Fruit fly (Drosophila melanogaster) whole organism, embryonic: ENCODE data around the gene Sec10.
A peak's percentile ranks its signal among the peaks of the same experiment; 100 is the strongest.

Experiments
- Blimp-1 ChIP-seq: fragments of 200-800 bp; sonication (Bioruptor generic); optimal IDR thresholded peaks from 3 replicates; lab custom pipeline; 2018; ENCODE audit warnings: missing biosample characterization, missing genetic modification characterization, mild to moderate bottlenecking, moderate library complexity, missing genetic modification reagents
- CG10654 ChIP-seq: fragments of 200-800 bp; sonication (Bioruptor generic); optimal IDR thresholded peaks from 2 replicates; lab custom pipeline; 2016; ENCODE audit warnings: missing biosample characterization, missing genetic modification characterization
- CG11456 ChIP-seq: fragments of 200-800 bp; sonication (Bioruptor generic); IDR thresholded peaks from 3 replicates; pipeline ENCODE4 v1.3.6; 2022; ENCODE audit warnings: missing biosample characterization, missing genetic modification characterization
- CG11504 ChIP-seq: fragments of 200-800 bp; sonication (Bioruptor generic); optimal IDR thresholded peaks from 3 replicates; lab custom pipeline; 2019; ENCODE audit warnings: missing biosample characterization, mild to moderate bottlenecking, missing genetic modification characterization, moderate library complexity
- CG11723 ChIP-seq: fragments of 200-800 bp; sonication (Bioruptor generic); optimal IDR thresholded peaks from 2 replicates; lab custom pipeline; 2017; ENCODE audit warnings: missing biosample characterization, mild to moderate bottlenecking, missing genetic modification characterization
- CG12659 ChIP-seq: fragments of 200-800 bp; sonication (Bioruptor generic); optimal IDR thresholded peaks from 3 replicates; lab custom pipeline; 2017; ENCODE audit warnings: mild to moderate bottlenecking, missing biosample characterization, missing genetic modification reagents, missing genetic modification characterization
- CG13296 ChIP-seq: fragments of 200-800 bp; sonication (Bioruptor generic); optimal IDR thresholded peaks from 3 replicates; lab custom pipeline; 2018; ENCODE audit warnings: missing biosample characterization, mild to moderate bottlenecking, missing genetic modification characterization
- CG15514 ChIP-seq: fragments of 200-800 bp; sonication (Bioruptor generic); optimal IDR thresholded peaks from 3 replicates; lab custom pipeline; 2017; ENCODE audit warnings: missing biosample characterization, missing genetic modification characterization, mild to moderate bottlenecking, moderate library complexity, missing genetic modification reagents
- CG17385 ChIP-seq: fragments of 200-800 bp; sonication (Bioruptor generic); optimal IDR thresholded peaks from 3 replicates; lab custom pipeline; 2018; ENCODE audit warnings: missing biosample characterization, mild to moderate bottlenecking, missing genetic modification characterization
- CG17829 ChIP-seq: fragments of 200-800 bp; optimal IDR thresholded peaks from 2 replicates; lab custom pipeline; 2019; ENCODE audit warnings: missing biosample characterization, mild to moderate bottlenecking, missing genetic modification characterization, moderate library complexity
- CG18262 ChIP-seq: fragments of 200-800 bp; optimal IDR thresholded peaks from 3 replicates; lab custom pipeline; 2019; ENCODE audit warnings: missing biosample characterization, mild to moderate bottlenecking, missing genetic modification characterization, moderate library complexity
- CG18599 ChIP-seq: fragments of 200-800 bp; sonication (Bioruptor generic); optimal IDR thresholded peaks from 3 replicates; lab custom pipeline; 2017; ENCODE audit warnings: missing biosample characterization, missing genetic modification characterization, mild to moderate bottlenecking, moderate library complexity, missing genetic modification reagents
- CG2116 ChIP-seq: fragments of 200-800 bp; sonication (Bioruptor generic); optimal IDR thresholded peaks from 3 replicates; lab custom pipeline; 2018; ENCODE audit warnings: missing biosample characterization, mild to moderate bottlenecking, missing genetic modification characterization
- CG30403 ChIP-seq: fragments of 200-800 bp; sonication (Bioruptor generic); optimal IDR thresholded peaks from 3 replicates; lab custom pipeline; 2016; ENCODE audit warnings: missing biosample characterization, missing genetic modification characterization
- CG31441 ChIP-seq: fragments of 200-800 bp; sonication (Bioruptor generic); IDR thresholded peaks from 2 replicates; pipeline ENCODE4 v1.3.6; 2022; ENCODE audit warnings: missing biosample characterization, missing genetic modification characterization
- CG4854 ChIP-seq: fragments of 200-800 bp; sonication (Bioruptor generic); optimal IDR thresholded peaks from 2 replicates; lab custom pipeline; 2016; ENCODE audit warnings: missing biosample characterization, missing genetic modification characterization, inconsistent platforms
- CG5953 ChIP-seq: fragments of 200-800 bp; sonication (Bioruptor generic); IDR thresholded peaks from 2 replicates; pipeline ENCODE4 v1.3.6; 2022; ENCODE audit warnings: missing biosample characterization, missing genetic modification characterization
- CG9817 ChIP-seq: fragments of 200-800 bp; sonication (Bioruptor generic); optimal IDR thresholded peaks from 2 replicates; lab custom pipeline; 2018; ENCODE audit warnings: missing biosample characterization, mild to moderate bottlenecking, missing genetic modification characterization, moderate library complexity
- CHES-1-like ChIP-seq: fragments of 200-800 bp; sonication (Bioruptor generic); optimal IDR thresholded peaks from 2 replicates; lab custom pipeline; 2016; ENCODE audit warnings: missing biosample characterization, missing genetic modification characterization
- Chrac-16 ChIP-seq: fragments of 200-800 bp; sonication (Bioruptor generic); optimal IDR thresholded peaks from 3 replicates; lab custom pipeline; 2016; ENCODE audit warnings: missing biosample characterization, missing genetic modification characterization
- D19A ChIP-seq: fragments of 200-800 bp; optimal IDR thresholded peaks from 3 replicates; lab custom pipeline; 2019; ENCODE audit warnings: missing biosample characterization, mild to moderate bottlenecking, missing genetic modification characterization, moderate library complexity
- Dip2 ChIP-seq: fragments of 200-800 bp; sonication (Bioruptor generic); IDR thresholded peaks from 2 replicates; pipeline ENCODE4 v1.3.6; 2022; ENCODE audit warnings: missing biosample characterization, missing genetic modification characterization
- Dll ChIP-seq: fragments of 200-800 bp; sonication (Bioruptor generic); IDR thresholded peaks from 4 replicates; pipeline ENCODE4 v1.3.6; 2022; ENCODE audit warnings: missing biosample characterization, missing genetic modification characterization; ENCODE audit not compliant: partially characterized antibody
- Doc3 ChIP-seq: fragments of 200-800 bp; sonication (Bioruptor generic); IDR thresholded peaks from 3 replicates; pipeline ENCODE4 v1.3.6; 2022; ENCODE audit warnings: missing biosample characterization, missing genetic modification characterization; ENCODE audit not compliant: partially characterized antibody
- Dp ChIP-seq: fragments of 200-800 bp; sonication (Bioruptor generic); optimal IDR thresholded peaks from 2 replicates; lab custom pipeline; 2018; ENCODE audit warnings: missing biosample characterization, mild to moderate bottlenecking, missing genetic modification characterization, moderate library complexity
- E2f2 ChIP-seq: fragments of 200-800 bp; sonication (Bioruptor generic); IDR thresholded peaks from 2 replicates; pipeline ENCODE4 v1.3.6; 2022; ENCODE audit warnings: missing biosample characterization, missing genetic modification characterization
- Ets65A ChIP-seq: fragments of 200-800 bp; sonication (Bioruptor generic); peaks from one replicate; lab custom pipeline; 2016; ENCODE audit warnings: missing biosample characterization, missing genetic modification characterization
- Fer1 ChIP-seq: fragments of 200-800 bp; sonication (Bioruptor generic); optimal IDR thresholded peaks from 2 replicates; lab custom pipeline; 2017; ENCODE audit warnings: missing biosample characterization, mild to moderate bottlenecking, missing genetic modification characterization
- HLH3B ChIP-seq: fragments of 200-800 bp; sonication (Bioruptor generic); IDR thresholded peaks from 2 replicates; pipeline ENCODE4 v1.3.6; 2022; ENCODE audit warnings: missing biosample characterization, missing genetic modification characterization
- Hsf ChIP-seq: fragments of 200-800 bp; sonication (Bioruptor generic); optimal IDR thresholded peaks from 3 replicates; lab custom pipeline; 2016; ENCODE audit warnings: missing biosample characterization, missing genetic modification characterization
- Kr ChIP-seq: fragments of 200-800 bp; sonication (Bioruptor generic); optimal IDR thresholded peaks from 2 replicates; lab custom pipeline; 2017; ENCODE audit warnings: missing biosample characterization, mild to moderate bottlenecking, missing genetic modification characterization
- Meics ChIP-seq: fragments of 200-800 bp; sonication (Bioruptor generic); optimal IDR thresholded peaks from 2 replicates; lab custom pipeline; 2017; ENCODE audit warnings: missing biosample characterization, mild to moderate bottlenecking, missing genetic modification characterization
- PHDP ChIP-seq: fragments of 200-800 bp; sonication (Bioruptor generic); optimal IDR thresholded peaks from 3 replicates; lab custom pipeline; 2018; ENCODE audit warnings: missing biosample characterization, mild to moderate bottlenecking, missing genetic modification characterization, moderate library complexity
- Poxn ChIP-seq: fragments of 200-800 bp; sonication (Bioruptor generic); IDR thresholded peaks from 2 replicates; pipeline ENCODE4 v1.3.6; 2022; ENCODE audit warnings: missing biosample characterization, missing genetic modification characterization
- Xbp1 ChIP-seq: fragments of 200-800 bp; sonication (Bioruptor generic); optimal IDR thresholded peaks from 3 replicates; lab custom pipeline; 2016; ENCODE audit warnings: missing biosample characterization, mild to moderate bottlenecking, missing genetic modification characterization
- ac ChIP-seq: fragments of 200-800 bp; sonication (Bioruptor generic); optimal IDR thresholded peaks from 3 replicates; lab custom pipeline; 2017; ENCODE audit warnings: missing biosample characterization, mild to moderate bottlenecking, missing genetic modification characterization
- ap ChIP-seq: fragments of 200-800 bp; sonication (Bioruptor generic); IDR thresholded peaks from 2 replicates; pipeline ENCODE4 v1.3.6; 2022; ENCODE audit warnings: missing biosample characterization, missing genetic modification characterization
- ara ChIP-seq: fragments of 200-800 bp; sonication (Bioruptor generic); IDR thresholded peaks from 2 replicates; pipeline ENCODE4 v1.3.6; 2022; ENCODE audit warnings: missing biosample characterization, missing genetic modification characterization
- gem ChIP-seq: fragments of 200-800 bp; sonication (Bioruptor generic); optimal IDR thresholded peaks from 2 replicates; lab custom pipeline; 2019; ENCODE audit warnings: missing biosample characterization, mild to moderate bottlenecking, missing genetic modification characterization, moderate library complexity
- ind ChIP-seq: fragments of 200-800 bp; sonication (Bioruptor generic); optimal IDR thresholded peaks from 3 replicates; lab custom pipeline; 2016; ENCODE audit warnings: missing biosample characterization, missing genetic modification characterization
- jing ChIP-seq: fragments of 200-800 bp; sonication (Bioruptor generic); optimal IDR thresholded peaks from 2 replicates; lab custom pipeline; 2018; ENCODE audit warnings: missing biosample characterization, mild to moderate bottlenecking, missing genetic modification characterization
- lola ChIP-seq, 3 experiments: fragments of >200 bp in 2 of 3; fragments of 200-800 bp in 1 of 3; sonication (Bioruptor generic) in 1 of 3; optimal IDR thresholded peaks; 2 replicates each; lab custom pipeline; 2017 to 2019; ENCODE audit warnings: missing biosample characterization in 3 of 3, missing genetic modification characterization in 3 of 3, mild to moderate bottlenecking in 1 of 3, moderate library complexity in 1 of 3
- nom ChIP-seq: fragments of 200-800 bp; sonication (Bioruptor generic); optimal IDR thresholded peaks from 2 replicates; lab custom pipeline; 2017; ENCODE audit warnings: missing biosample characterization, missing genetic modification characterization, mild to moderate bottlenecking, moderate library complexity, missing genetic modification reagents
- odd ChIP-seq: fragments of 200-800 bp; sonication (Bioruptor generic); optimal IDR thresholded peaks from 2 replicates; lab custom pipeline; 2017; ENCODE audit warnings: missing biosample characterization, mild to moderate bottlenecking, missing genetic modification characterization
- repo ChIP-seq: fragments of 200-800 bp; sonication (Bioruptor generic); optimal IDR thresholded peaks from 2 replicates; lab custom pipeline; 2016; ENCODE audit warnings: missing biosample characterization, missing genetic modification characterization
- slp2 ChIP-seq: fragments of 200-800 bp; sonication (Bioruptor generic); optimal IDR thresholded peaks from 2 replicates; lab custom pipeline; 2016; ENCODE audit warnings: missing biosample characterization, missing genetic modification characterization
- stwl ChIP-seq: fragments of 200-800 bp; sonication (Bioruptor generic); optimal IDR thresholded peaks from 3 replicates; lab custom pipeline; 2018; ENCODE audit warnings: missing biosample characterization, mild to moderate bottlenecking, missing genetic modification characterization, moderate library complexity
- sug ChIP-seq: fragments of 200-800 bp; optimal IDR thresholded peaks from 2 replicates; lab custom pipeline; 2019; ENCODE audit warnings: missing biosample characterization, mild to moderate bottlenecking, missing genetic modification characterization, moderate library complexity
- trem ChIP-seq: fragments of 200-800 bp; optimal IDR thresholded peaks from 3 replicates; lab custom pipeline; 2019; ENCODE audit warnings: missing biosample characterization, mild to moderate bottlenecking, missing genetic modification characterization, moderate library complexity
- unpg ChIP-seq: fragments of 200-800 bp; sonication (Bioruptor generic); optimal IDR thresholded peaks from 3 replicates; lab custom pipeline; 2018; ENCODE audit warnings: missing biosample characterization, mild to moderate bottlenecking, missing genetic modification characterization, moderate library complexity

Sec10 gene

dm6 chr3R:24148838-24149237 is 14.2 kb downstream of the Sec10 start, which contains the start of gene Slimp (continued):
- no peak for TF ChIP-seq repo (GFP tag; lab: Kevin White, UChicago)
- no peak for TF ChIP-seq slp2 (GFP tag; lab: Kevin White, UChicago)
- TF ChIP-seq Doc3, result no peak
- TF ChIP-seq gem, result peak; percentile 49
- TF ChIP-seq CG18262 (tag; lab: Kevin White, UChicago), result peak; percentile 10
- no peak for TF ChIP-seq ind (GFP tag; lab: Kevin White, UChicago)
- peak; percentile 14 for TF ChIP-seq CG9817 (tag; lab: Kevin White, UChicago)
- peak; percentile 52; the same call in 1 of the 4 replicates for TF ChIP-seq Dll (GFP tag; lab: Robert Waterston, UW)
- TF ChIP-seq CG18599 (GFP tag; lab: Kevin White, UChicago), result peak; percentile 42
- peak; percentile 6 for TF ChIP-seq Blimp-1 (GFP tag; lab: Kevin White, UChicago)
- no peak for TF ChIP-seq Kr
- TF ChIP-seq ac (GFP tag; lab: Kevin White, UChicago), result no peak
- TF ChIP-seq Hsf (GFP tag; lab: Kevin White, UChicago), result peak; percentile 7
- TF ChIP-seq Dp (GFP tag; lab: Kevin White, UChicago), result peak; percentile 29
- TF ChIP-seq E2f2 (GFP tag; lab: Robert Waterston, UW), result peak; percentile 37; the same call in 1 of the 2 replicates
- peak; percentile 21 for TF ChIP-seq sug
- TF ChIP-seq CG4854 (GFP tag; lab: Kevin White, UChicago), result no peak
- TF ChIP-seq odd (GFP tag; lab: Kevin White, UChicago), result no peak
- TF ChIP-seq CG17829 (tag; lab: Kevin White, UChicago), result peak; percentile 13
- TF ChIP-seq CG2116 (GFP tag; lab: Kevin White, UChicago), result peak; percentile 18
- TF ChIP-seq nom (GFP tag; lab: Kevin White, UChicago), result peak; percentile 10
- no peak for TF ChIP-seq CG5953
- TF ChIP-seq Chrac-16 (GFP tag; lab: Kevin White, UChicago), result peak; percentile 17
- peak; percentile 17 for TF ChIP-seq Meics
- TF ChIP-seq CG10654, result no peak
- peak; percentile 48 for TF ChIP-seq D19A
- TF ChIP-seq Dip2, result no peak
- TF ChIP-seq CG11456 (GFP tag; lab: Robert Waterston, UW), result no peak
- TF ChIP-seq CHES-1-like (GFP tag; lab: Kevin White, UChicago), result peak; percentile 2
- TF ChIP-seq CG31441, result 0 out of 2 replicates have a peak, but pooled peaks have one; percentile 24
- TF ChIP-seq CG15514 (GFP tag; lab: Kevin White, UChicago), result peak; percentile 89
- peak; percentile 14 for TF ChIP-seq CG12659 (GFP tag; lab: Kevin White, UChicago)
- TF ChIP-seq Xbp1, result peak; percentile 5
- TF ChIP-seq PHDP (tag; lab: Kevin White, UChicago), result peak; percentile 2
- peak; percentile 78 for TF ChIP-seq Ets65A (GFP tag; lab: Kevin White, UChicago)
- peak; percentile 33 for TF ChIP-seq CG11504 (tag; lab: Kevin White, UChicago)
- TF ChIP-seq CG17385 (GFP tag; lab: Kevin White, UChicago), result peak; percentile 8
- TF ChIP-seq CG13296 (GFP tag; lab: Kevin White, UChicago), result peak; percentile 21
- TF ChIP-seq Poxn (GFP tag; lab: Robert Waterston, UW), result no peak
- no peak for TF ChIP-seq ap (GFP tag; lab: Robert Waterston, UW)
- TF ChIP-seq stwl (tag; lab: Kevin White, UChicago), result peak; percentile 49
- no peak for TF ChIP-seq HLH3B (GFP tag; lab: Robert Waterston, UW)
- TF ChIP-seq CG11723 (GFP tag; lab: Kevin White, UChicago), result no peak
- peak; percentile 26 for TF ChIP-seq CG30403
- peak in 1 of 3 experiments; percentile 31 for TF ChIP-seq lola (GFP tag; optimal IDR thresholded peaks at IDR 0.05; lab: Kevin White, UChicago)
- no peak for TF ChIP-seq jing
- no peak for TF ChIP-seq ara
- peak; percentile 13 for TF ChIP-seq Fer1 (GFP tag; lab: Kevin White, UChicago)
- TF ChIP-seq trem (tag; lab: Kevin White, UChicago), result peak; percentile 28
- TF ChIP-seq unpg (GFP tag; lab: Kevin White, UChicago), result peak; percentile 11
